Fruit fly (Drosophila melanogaster) whole organism, embryonic: ENCODE data around the gene CG1896.
A peak's percentile ranks its signal among the peaks of the same experiment; 100 is the strongest.

Experiments
- CG10274 ChIP-seq: fragments of 200-800 bp; sonication (Bioruptor generic); optimal IDR thresholded peaks from 3 replicates; lab custom pipeline; 2017; ENCODE audit warnings: missing biosample characterization, mild to moderate bottlenecking, missing genetic modification characterization
- CG10565 ChIP-seq: fragments of 200-800 bp; sonication (Bioruptor generic); optimal IDR thresholded peaks from 3 replicates; lab custom pipeline; 2016; ENCODE audit warnings: missing biosample characterization, mild to moderate bottlenecking, missing genetic modification characterization
- CG12236 ChIP-seq: fragments of 200-800 bp; sonication (Bioruptor generic); optimal IDR thresholded peaks from 2 replicates; lab custom pipeline; 2016; ENCODE audit warnings: missing biosample characterization, missing genetic modification characterization
- CG1233 ChIP-seq: fragments of 200-800 bp; sonication (Bioruptor generic); optimal IDR thresholded peaks from 4 replicates; lab custom pipeline; 2018; ENCODE audit warnings: missing biosample characterization, mild to moderate bottlenecking, missing genetic modification characterization
- CG12391 ChIP-seq: fragments of 200-800 bp; sonication (Bioruptor generic); optimal IDR thresholded peaks from 3 replicates; lab custom pipeline; 2018; ENCODE audit warnings: missing biosample characterization, mild to moderate bottlenecking, missing genetic modification characterization, moderate library complexity
- CG14014 ChIP-seq: fragments of 200-800 bp; sonication (Bioruptor generic); IDR thresholded peaks from 2 replicates; pipeline ENCODE4 v1.3.6; 2022; ENCODE audit warnings: missing biosample characterization, missing genetic modification characterization
- CG14050 ChIP-seq: fragments of 200-800 bp; sonication (Bioruptor generic); IDR thresholded peaks from 3 replicates; pipeline ENCODE4 v1.3.6; 2022; ENCODE audit warnings: missing biosample characterization, missing genetic modification characterization
- CG15073 ChIP-seq: fragments of 200-800 bp; sonication (Bioruptor generic); optimal IDR thresholded peaks from 2 replicates; lab custom pipeline; 2016; ENCODE audit warnings: missing biosample characterization, missing genetic modification characterization
- CG1529 ChIP-seq: fragments of 200-800 bp; sonication (Bioruptor generic); optimal IDR thresholded peaks from 3 replicates; lab custom pipeline; 2018; ENCODE audit warnings: missing biosample characterization, missing genetic modification characterization
- CG17829 ChIP-seq: fragments of 200-800 bp; optimal IDR thresholded peaks from 2 replicates; lab custom pipeline; 2019; ENCODE audit warnings: missing biosample characterization, mild to moderate bottlenecking, missing genetic modification characterization, moderate library complexity
- CG18764 ChIP-seq: fragments of 200-800 bp; sonication (Bioruptor generic); optimal IDR thresholded peaks from 3 replicates; lab custom pipeline; 2016; ENCODE audit warnings: missing biosample characterization, missing genetic modification characterization
- CG2116 ChIP-seq: fragments of 200-800 bp; sonication (Bioruptor generic); optimal IDR thresholded peaks from 3 replicates; lab custom pipeline; 2018; ENCODE audit warnings: missing biosample characterization, mild to moderate bottlenecking, missing genetic modification characterization
- CG2889 ChIP-seq: fragments of 200-800 bp; sonication (Bioruptor generic); IDR thresholded peaks from 3 replicates; pipeline ENCODE4 v1.3.6; 2022; ENCODE audit warnings: missing biosample characterization, missing genetic modification characterization
- CG30403 ChIP-seq: fragments of 200-800 bp; sonication (Bioruptor generic); optimal IDR thresholded peaks from 3 replicates; lab custom pipeline; 2016; ENCODE audit warnings: missing biosample characterization, missing genetic modification characterization
- CG3281 ChIP-seq: fragments of 200-800 bp; sonication (Bioruptor generic); optimal IDR thresholded peaks from 3 replicates; lab custom pipeline; 2017; ENCODE audit warnings: missing biosample characterization, mild to moderate bottlenecking, missing genetic modification characterization
- CG34376 ChIP-seq: fragments of 200-800 bp; sonication (Bioruptor generic); optimal IDR thresholded peaks from 2 replicates; lab custom pipeline; 2018; ENCODE audit warnings: missing biosample characterization, mild to moderate bottlenecking, missing genetic modification characterization
- CG4617 ChIP-seq: fragments of 200-800 bp; sonication (Bioruptor generic); optimal IDR thresholded peaks from 3 replicates; lab custom pipeline; 2016; ENCODE audit warnings: missing biosample characterization, missing genetic modification characterization, borderline replicate concordance
- CG5245 ChIP-seq: fragments of 200-800 bp; sonication (Bioruptor generic); optimal IDR thresholded peaks from 3 replicates; lab custom pipeline; 2016; ENCODE audit warnings: missing biosample characterization, missing genetic modification characterization
- CG6683 ChIP-seq: fragments of 200-800 bp; sonication (Bioruptor generic); optimal IDR thresholded peaks from 2 replicates; lab custom pipeline; 2017; ENCODE audit warnings: missing biosample characterization, mild to moderate bottlenecking, missing genetic modification characterization, missing genetic modification reagents
- CG7556 ChIP-seq: fragments of 200-800 bp; sonication (Bioruptor generic); optimal IDR thresholded peaks from 2 replicates; lab custom pipeline; 2017; ENCODE audit warnings: missing biosample characterization, mild to moderate bottlenecking, missing genetic modification characterization
- CG8944 ChIP-seq: fragments of 200-800 bp; sonication (Bioruptor generic); optimal IDR thresholded peaks from 3 replicates; lab custom pipeline; 2016; ENCODE audit warnings: missing biosample characterization, missing genetic modification characterization
- CG9437 ChIP-seq: fragments of 200-800 bp; sonication (Bioruptor generic); optimal IDR thresholded peaks from 2 replicates; lab custom pipeline; 2018; ENCODE audit warnings: missing biosample characterization, mild to moderate bottlenecking, missing genetic modification characterization
- H2.0 ChIP-seq: fragments of 200-800 bp; sonication (Bioruptor generic); IDR thresholded peaks from 2 replicates; pipeline ENCODE4 v1.3.6; 2022; ENCODE audit warnings: missing biosample characterization, missing genetic modification characterization
- Hmr ChIP-seq: fragments of 200-800 bp; sonication (Bioruptor generic); optimal IDR thresholded peaks from 3 replicates; lab custom pipeline; 2017; ENCODE audit warnings: mild to moderate bottlenecking, missing biosample characterization, missing genetic modification reagents, missing genetic modification characterization
- Hmx ChIP-seq: fragments of 200-800 bp; sonication (Bioruptor generic); optimal IDR thresholded peaks from 2 replicates; lab custom pipeline; 2016; ENCODE audit warnings: missing biosample characterization, missing genetic modification characterization
- Kr ChIP-seq: fragments of 200-800 bp; sonication (Bioruptor generic); optimal IDR thresholded peaks from 2 replicates; lab custom pipeline; 2017; ENCODE audit warnings: missing biosample characterization, mild to moderate bottlenecking, missing genetic modification characterization
- NC2α ChIP-seq: fragments of 200-800 bp; sonication (Bioruptor generic); optimal IDR thresholded peaks from 2 replicates; lab custom pipeline; 2016; ENCODE audit warnings: missing biosample characterization, missing genetic modification characterization
- Poxn ChIP-seq: fragments of 200-800 bp; sonication (Bioruptor generic); IDR thresholded peaks from 2 replicates; pipeline ENCODE4 v1.3.6; 2022; ENCODE audit warnings: missing biosample characterization, missing genetic modification characterization
- Scr ChIP-seq: fragments of 200-800 bp; sonication (Bioruptor generic); IDR thresholded peaks from 2 replicates; pipeline ENCODE4 v1.3.6; 2022; ENCODE audit warnings: missing biosample characterization, missing genetic modification characterization; ENCODE audit not compliant: partially characterized antibody
- abd-A ChIP-seq: fragments of 200-800 bp; sonication (Bioruptor generic); optimal IDR thresholded peaks from 3 replicates; lab custom pipeline; 2019; ENCODE audit warnings: missing biosample characterization, mild to moderate bottlenecking, missing genetic modification characterization, moderate library complexity
- bab2 ChIP-seq: fragments of 200-800 bp; sonication (Bioruptor generic); optimal IDR thresholded peaks from 2 replicates; lab custom pipeline; 2016; ENCODE audit warnings: missing biosample characterization, missing genetic modification characterization
- btn ChIP-seq: fragments of 200-800 bp; sonication (Bioruptor generic); optimal IDR thresholded peaks from 2 replicates; lab custom pipeline; 2016; ENCODE audit warnings: missing biosample characterization, missing genetic modification characterization
- cg ChIP-seq: fragments of 200-800 bp; sonication (Bioruptor generic); optimal IDR thresholded peaks from 3 replicates; lab custom pipeline; 2019; ENCODE audit warnings: missing biosample characterization, mild to moderate bottlenecking, missing genetic modification characterization, moderate library complexity
- ci ChIP-seq: fragments of 200-800 bp; sonication (Bioruptor generic); IDR thresholded peaks from 3 replicates; pipeline ENCODE4 v1.3.6; 2022; ENCODE audit warnings: missing biosample characterization, missing genetic modification characterization
- ewg ChIP-seq: fragments of 200-800 bp; sonication (Bioruptor generic); optimal IDR thresholded peaks from 3 replicates; lab custom pipeline; 2017; ENCODE audit warnings: mild to moderate bottlenecking, missing biosample characterization, missing genetic modification reagents, missing genetic modification characterization
- fru ChIP-seq: fragments of >200 bp; optimal IDR thresholded peaks from 2 replicates; lab custom pipeline; 2017
- gsb-n ChIP-seq: fragments of 200-800 bp; sonication (Bioruptor generic); optimal IDR thresholded peaks from 3 replicates; lab custom pipeline; 2018; ENCODE audit warnings: missing biosample characterization, mild to moderate bottlenecking, missing genetic modification characterization
- ham ChIP-seq: fragments of 200-800 bp; sonication (Bioruptor generic); IDR thresholded peaks from 2 replicates; pipeline ENCODE4 v1.3.6; 2022; ENCODE audit warnings: missing biosample characterization, missing genetic modification characterization
- insv ChIP-seq, 2 experiments: fragments of 200-800 bp; sonication (Bioruptor generic); optimal IDR thresholded peaks; 3 replicates each; lab custom pipeline; 2016 to 2018; ENCODE audit warnings: missing biosample characterization in 2 of 2, missing genetic modification characterization in 2 of 2
- knrl ChIP-seq: fragments of 200-800 bp; sonication (Bioruptor generic); IDR thresholded peaks from 3 replicates; pipeline ENCODE4 v1.3.6; 2022; ENCODE audit warnings: missing biosample characterization, missing genetic modification characterization; ENCODE audit not compliant: partially characterized antibody
- mirr ChIP-seq: fragments of 200-800 bp; sonication (Bioruptor generic); optimal IDR thresholded peaks from 3 replicates; lab custom pipeline; 2018; ENCODE audit warnings: missing biosample characterization, mild to moderate bottlenecking, missing genetic modification characterization
- odd ChIP-seq: fragments of 200-800 bp; sonication (Bioruptor generic); optimal IDR thresholded peaks from 2 replicates; lab custom pipeline; 2017; ENCODE audit warnings: missing biosample characterization, mild to moderate bottlenecking, missing genetic modification characterization
- ranshi ChIP-seq: fragments of 200-800 bp; sonication (Bioruptor generic); IDR thresholded peaks from 2 replicates; pipeline ENCODE4 v1.3.6; 2022; ENCODE audit warnings: missing biosample characterization, missing genetic modification characterization
- run ChIP-seq: fragments of 200-800 bp; sonication (Bioruptor generic); optimal IDR thresholded peaks from 3 replicates; lab custom pipeline; 2018; ENCODE audit warnings: missing biosample characterization, mild to moderate bottlenecking, missing genetic modification characterization
- sens-2 ChIP-seq: fragments of 200-800 bp; sonication (Bioruptor generic); IDR thresholded peaks from 2 replicates; pipeline ENCODE4 v1.3.6; 2022; ENCODE audit warnings: missing biosample characterization, missing genetic modification characterization
- slou ChIP-seq: fragments of 200-800 bp; sonication (Bioruptor generic); optimal IDR thresholded peaks from 3 replicates; lab custom pipeline; 2016; ENCODE audit warnings: missing biosample characterization, missing genetic modification characterization
- slp2 ChIP-seq: fragments of 200-800 bp; sonication (Bioruptor generic); optimal IDR thresholded peaks from 2 replicates; lab custom pipeline; 2016; ENCODE audit warnings: missing biosample characterization, missing genetic modification characterization
- tna ChIP-seq: fragments of 200-800 bp; sonication (Bioruptor generic); IDR thresholded peaks from 2 replicates; pipeline ENCODE4 v1.3.6; 2022; ENCODE audit warnings: missing biosample characterization, missing genetic modification characterization; ENCODE audit not compliant: partially characterized antibody
- twi ChIP-seq: fragments of 200-800 bp; optimal IDR thresholded peaks from 2 replicates; lab custom pipeline; 2019; ENCODE audit warnings: missing biosample characterization, mild to moderate bottlenecking, missing genetic modification characterization, moderate library complexity
- wek ChIP-seq: fragments of 200-800 bp; sonication (Bioruptor generic); optimal IDR thresholded peaks from 3 replicates; lab custom pipeline; 2018; ENCODE audit warnings: missing biosample characterization, mild to moderate bottlenecking, missing genetic modification characterization, moderate library complexity

Gene CG1896

dm6 chr3R:31724580-31725320 lies 19.3 kb upstream of the CG1896 start (continued):
- no peak for TF ChIP-seq CG10565
- TF ChIP-seq Hmr (GFP tag; lab: Kevin White, UChicago) = peak; percentile 13
- TF ChIP-seq CG1233 (GFP tag; lab: Kevin White, UChicago) = no peak
- TF ChIP-seq CG7556 (GFP tag; lab: Kevin White, UChicago) = no peak
- no peak for TF ChIP-seq btn
- TF ChIP-seq CG18764 (GFP tag; lab: Kevin White, UChicago) = no peak
- TF ChIP-seq CG17829 (tag; lab: Kevin White, UChicago) = no peak
- no peak for TF ChIP-seq slou (GFP tag; lab: Kevin White, UChicago)
- TF ChIP-seq Kr = no peak
- TF ChIP-seq CG12391 = no peak
- no peak for TF ChIP-seq sens-2 (GFP tag; lab: Robert Waterston, UW)
- TF ChIP-seq cg (GFP tag; lab: Kevin White, UChicago) = peak; percentile 89
- TF ChIP-seq run (tag; lab: Kevin White, UChicago) = no peak
- no peak for TF ChIP-seq fru (lab: Kevin White, UChicago)
- no peak for TF ChIP-seq CG2116 (GFP tag; lab: Kevin White, UChicago)
- TF ChIP-seq CG1529 (GFP tag; lab: Kevin White, UChicago) = no peak
- no peak for TF ChIP-seq CG14050 (GFP tag; lab: Robert Waterston, UW)
- no peak for TF ChIP-seq CG2889
- no peak for TF ChIP-seq CG5245 (GFP tag; lab: Kevin White, UChicago)
- TF ChIP-seq slp2 (GFP tag; lab: Kevin White, UChicago) = no peak
- no peak for TF ChIP-seq ham (GFP tag; lab: Robert Waterston, UW)
- peak; percentile 5 for TF ChIP-seq mirr (GFP tag; lab: Kevin White, UChicago)
- no peak for TF ChIP-seq CG3281 (GFP tag; lab: Kevin White, UChicago)
- TF ChIP-seq NC2α (GFP tag; lab: Kevin White, UChicago) = no peak
- TF ChIP-seq CG14014 (GFP tag; lab: Robert Waterston, UW) = no peak
- no peak for TF ChIP-seq CG10274 (GFP tag; lab: Kevin White, UChicago)
- TF ChIP-seq CG4617 (GFP tag; lab: Kevin White, UChicago) = no peak
- 0 out of 2 replicates have a peak, but pooled peaks have one; percentile 11 for TF ChIP-seq tna (GFP tag; lab: Robert Waterston, UW)
- no peak for TF ChIP-seq odd (GFP tag; lab: Kevin White, UChicago)
- TF ChIP-seq ewg = no peak
- no peak for TF ChIP-seq bab2 (GFP tag; lab: Kevin White, UChicago)
- no peak for TF ChIP-seq wek
- no peak for TF ChIP-seq CG15073
- TF ChIP-seq CG30403 = no peak
- no peak for TF ChIP-seq CG6683 (GFP tag; lab: Kevin White, UChicago)
- TF ChIP-seq ranshi (GFP tag; lab: Robert Waterston, UW) = no peak
- TF ChIP-seq H2.0 (GFP tag; lab: Robert Waterston, UW) = 0 out of 2 replicates have a peak, but pooled peaks have one; percentile 32
- TF ChIP-seq Scr (GFP tag; lab: Robert Waterston, UW) = 0 out of 2 replicates have a peak, but pooled peaks have one; percentile 36
- no peak for TF ChIP-seq Hmx
- no peak for TF ChIP-seq abd-A (tag; lab: Kevin White, UChicago)
- TF ChIP-seq insv (GFP tag; optimal IDR thresholded peaks at IDR 0.05; lab: Kevin White, UChicago) = no peak
- TF ChIP-seq CG9437 (GFP tag; lab: Kevin White, UChicago) = no peak
- TF ChIP-seq CG8944 = no peak
- peak; percentile 30 for TF ChIP-seq CG34376 (GFP tag; lab: Kevin White, UChicago)
- TF ChIP-seq ci (GFP tag; lab: Robert Waterston, UW) = peak; percentile 70; the same call in 2 of the 3 replicates
- TF ChIP-seq Poxn (GFP tag; lab: Robert Waterston, UW) = no peak
- no peak for TF ChIP-seq knrl (GFP tag; lab: Robert Waterston, UW)
- no peak for TF ChIP-seq gsb-n (tag; lab: Kevin White, UChicago)
- no peak for TF ChIP-seq CG12236 (GFP tag; lab: Kevin White, UChicago)
- TF ChIP-seq twi (tag; lab: Kevin White, UChicago) = no peak
